Worm (Caenorhabditis elegans) whole organism, mixed stage, embryonic: ENCODE data around the gene plc-4.
A peak's percentile ranks its signal among the peaks of the same experiment; 100 is the strongest.

Source experiments
- M03D4.4 ChIP-seq: sonication (generic microtip); optimal IDR thresholded peaks from 2 replicates; lab custom pipeline; 2017; ENCODE audit warnings: mild to moderate bottlenecking, missing genetic modification characterization, missing compliant biosample characterization
- bed-3 ChIP-seq: fragments of 200-800 bp; sonication (Bioruptor generic); optimal IDR thresholded peaks from 3 replicates; lab custom pipeline; 2018; ENCODE audit warnings: mild to moderate bottlenecking, missing genetic modification characterization, moderate library complexity, missing compliant biosample characterization
- blmp-1 ChIP-seq: fragments of 150-350 bp; optimal IDR thresholded peaks from 2 replicates; lab custom pipeline; 2014; ENCODE audit warnings: missing biosample characterization, missing genetic modification characterization
- ceh-39 ChIP-seq: fragments of 150-350 bp; optimal IDR thresholded peaks from 2 replicates; lab custom pipeline; 2014; ENCODE audit warnings: missing biosample characterization, missing genetic modification characterization
- ceh-43 ChIP-seq: fragments of 200-800 bp; sonication (Bioruptor generic); optimal IDR thresholded peaks from 2 replicates; lab custom pipeline; 2018; ENCODE audit warnings: mild to moderate bottlenecking, missing genetic modification characterization, moderate library complexity, missing compliant biosample characterization
- ceh-83 ChIP-seq: fragments of 200-800 bp; sonication (Bioruptor generic); optimal IDR thresholded peaks from 2 replicates; lab custom pipeline; 2018; ENCODE audit warnings: mild to moderate bottlenecking, missing genetic modification characterization, missing compliant biosample characterization
- ces-1 ChIP-seq: fragments of 150-350 bp; optimal IDR thresholded peaks from 2 replicates; lab custom pipeline; 2014; ENCODE audit warnings: missing biosample characterization, missing genetic modification reagents, missing genetic modification characterization
- cnd-1 ChIP-seq: fragments of 200-800 bp; sonication (Bioruptor generic); optimal IDR thresholded peaks from 2 replicates; lab custom pipeline; 2018; ENCODE audit warnings: mild to moderate bottlenecking, missing genetic modification characterization, missing compliant biosample characterization
- drap-1 ChIP-seq: fragments of 200-800 bp; sonication (Bioruptor generic); optimal IDR thresholded peaks from 3 replicates; lab custom pipeline; 2018; ENCODE audit warnings: mild to moderate bottlenecking, missing genetic modification characterization, missing compliant biosample characterization
- elt-1 ChIP-seq: sonication (generic microtip); optimal IDR thresholded peaks from 2 replicates; lab custom pipeline; 2017; ENCODE audit warnings: missing genetic modification characterization, mild to moderate bottlenecking, missing compliant biosample characterization, antibody characterized with exemption, moderate library complexity, borderline replicate concordance; ENCODE audit not compliant: insufficient read depth
- elt-3 ChIP-seq: fragments of 150-350 bp; optimal IDR thresholded peaks from 2 replicates; lab custom pipeline; 2014; ENCODE audit warnings: missing biosample characterization, missing genetic modification characterization
- flh-1 ChIP-seq: fragments of 200-800 bp; sonication (Bioruptor generic); optimal IDR thresholded peaks from 2 replicates; lab custom pipeline; 2018; ENCODE audit warnings: mild to moderate bottlenecking, missing genetic modification characterization, moderate library complexity, missing compliant biosample characterization
- ham-2 ChIP-seq: fragments of 200-800 bp; sonication (Bioruptor generic); optimal IDR thresholded peaks from 2 replicates; lab custom pipeline; 2018; ENCODE audit warnings: mild to moderate bottlenecking, missing genetic modification characterization, missing compliant biosample characterization
- hlh-1 ChIP-seq: fragments of 150-350 bp; optimal IDR thresholded peaks from 2 replicates; lab custom pipeline; 2014; ENCODE audit warnings: missing biosample characterization, missing genetic modification reagents, missing genetic modification characterization
- lin-13 ChIP-seq: fragments of 150-350 bp; optimal IDR thresholded peaks from 2 replicates; lab custom pipeline; 2014; ENCODE audit warnings: missing biosample characterization, missing genetic modification characterization
- lin-32 ChIP-seq: fragments of 200-800 bp; sonication (Bioruptor generic); optimal IDR thresholded peaks from 2 replicates; lab custom pipeline; 2018; ENCODE audit warnings: mild to moderate bottlenecking, missing genetic modification characterization, missing compliant biosample characterization
- lsy-2 ChIP-seq: fragments of 150-350 bp; optimal IDR thresholded peaks from 2 replicates; lab custom pipeline; 2014; ENCODE audit warnings: missing biosample characterization, missing genetic modification characterization
- mab-5 ChIP-seq: fragments of 150-350 bp; optimal IDR thresholded peaks from 2 replicates; lab custom pipeline; 2014; ENCODE audit warnings: missing biosample characterization, missing genetic modification characterization
- mep-1 ChIP-seq: fragments of 150-350 bp; optimal IDR thresholded peaks from 2 replicates; lab custom pipeline; 2017; ENCODE audit warnings: missing biosample characterization, missing genetic modification reagents, missing genetic modification characterization, inconsistent platforms
- mls-2 ChIP-seq: sonication (generic microtip); optimal IDR thresholded peaks from 2 replicates; lab custom pipeline; 2016; ENCODE audit warnings: mild to moderate bottlenecking, missing genetic modification characterization, moderate library complexity, missing compliant biosample characterization
- nhr-12 ChIP-seq: fragments of 150-350 bp; optimal IDR thresholded peaks from 2 replicates; lab custom pipeline; 2014; ENCODE audit warnings: missing biosample characterization, missing genetic modification characterization
- nhr-2 ChIP-seq: fragments of 150-350 bp; optimal IDR thresholded peaks from 2 replicates; lab custom pipeline; 2014; ENCODE audit warnings: missing biosample characterization, missing genetic modification characterization
- nhr-237 ChIP-seq: fragments of 150-350 bp; optimal IDR thresholded peaks from 2 replicates; lab custom pipeline; 2014; ENCODE audit warnings: missing biosample characterization, missing genetic modification characterization
- nhr-28 ChIP-seq: fragments of 150-350 bp; optimal IDR thresholded peaks from 2 replicates; lab custom pipeline; 2014; ENCODE audit warnings: missing biosample characterization, missing genetic modification characterization
- nhr-76 ChIP-seq: sonication (generic microtip); optimal IDR thresholded peaks from 2 replicates; lab custom pipeline; 2017; ENCODE audit warnings: missing biosample characterization, missing genetic modification characterization
- pha-4 ChIP-seq: fragments of 150-350 bp; optimal IDR thresholded peaks from 2 replicates; lab custom pipeline; 2018; ENCODE audit warnings: missing biosample characterization, missing genetic modification reagents, missing genetic modification characterization
- sem-2 ChIP-seq: fragments of 200-800 bp; sonication (Bioruptor generic); optimal IDR thresholded peaks from 2 replicates; lab custom pipeline; 2018; ENCODE audit warnings: mild to moderate bottlenecking, missing genetic modification characterization, missing compliant biosample characterization
- snpc-4 ChIP-seq: fragments of 150-350 bp; optimal IDR thresholded peaks from 2 replicates; lab custom pipeline; 2014; ENCODE audit warnings: missing biosample characterization, missing genetic modification characterization
- sptf-1 ChIP-seq: sonication (generic microtip); optimal IDR thresholded peaks from 2 replicates; lab custom pipeline; 2017; ENCODE audit warnings: mild to moderate bottlenecking, missing genetic modification characterization, moderate library complexity, missing compliant biosample characterization
- tbx-8 ChIP-seq: fragments of 200-800 bp; sonication (Bioruptor generic); optimal IDR thresholded peaks from 2 replicates; lab custom pipeline; 2018; ENCODE audit warnings: mild to moderate bottlenecking, missing genetic modification characterization, moderate library complexity, missing compliant biosample characterization
- unc-120 ChIP-seq: sonication (generic microtip); optimal IDR thresholded peaks from 2 replicates; lab custom pipeline; 2017; ENCODE audit warnings: missing genetic modification characterization, missing compliant biosample characterization; ENCODE audit not compliant: poor library complexity, severe bottlenecking
- unc-39 ChIP-seq: fragments of 150-350 bp; optimal IDR thresholded peaks from 2 replicates; lab custom pipeline; 2014; ENCODE audit warnings: missing biosample characterization, missing genetic modification characterization
- unc-62 ChIP-seq: fragments of 150-350 bp; optimal IDR thresholded peaks from 2 replicates; lab custom pipeline; 2014; ENCODE audit warnings: missing biosample characterization, missing genetic modification reagents, missing genetic modification characterization
- zip-8 ChIP-seq: fragments of 150-350 bp; optimal IDR thresholded peaks from 2 replicates; lab custom pipeline; 2014; ENCODE audit warnings: missing biosample characterization, missing genetic modification characterization
- ztf-11 ChIP-seq: fragments of 150-350 bp; optimal IDR thresholded peaks from 2 replicates; lab custom pipeline; 2014; ENCODE audit warnings: missing biosample characterization, missing genetic modification characterization

Gene plc-4

ce11 chrIV:7497205-7497604 is 15.3 kb downstream of the plc-4 start:
- TF ChIP-seq M03D4.4 (tag; lab: Kevin White, UChicago), result no peak
- TF ChIP-seq mab-5 (tag; lab: Kevin White, UChicago), result no peak
- TF ChIP-seq lin-32 (GFP tag; lab: Kevin White, UChicago), result no peak
- no peak for TF ChIP-seq drap-1 (GFP tag; lab: Kevin White, UChicago)
- no peak for TF ChIP-seq ceh-43 (GFP tag; lab: Kevin White, UChicago)
- TF ChIP-seq tbx-8 (GFP tag; lab: Kevin White, UChicago), result no peak
- TF ChIP-seq sem-2 (GFP tag; lab: Kevin White, UChicago), result no peak
- TF ChIP-seq ham-2 (GFP tag; lab: Kevin White, UChicago), result no peak
- no peak for TF ChIP-seq hlh-1 (tag; lab: Kevin White, UChicago)
- no peak for TF ChIP-seq unc-120
- no peak for TF ChIP-seq unc-39
- TF ChIP-seq lsy-2 (tag; lab: Kevin White, UChicago), result no peak
- no peak for TF ChIP-seq ces-1 (GFP tag; lab: Kevin White, UChicago)
- no peak for TF ChIP-seq nhr-2 (tag; lab: Kevin White, UChicago)
- TF ChIP-seq bed-3 (GFP tag; lab: Kevin White, UChicago), result no peak
- TF ChIP-seq blmp-1 (tag; lab: Kevin White, UChicago), result no peak
- no peak for TF ChIP-seq pha-4 (tag; lab: Kevin White, UChicago)
- no peak for TF ChIP-seq flh-1

- TF ChIP-seq mep-1 (no peak), M03D4.4 (tag; lab: Kevin White, UChicago) (no peak), flh-1 (no peak), ceh-83 (no peak), nhr-12 (no peak), sem-2 (GFP tag; lab: Kevin White, UChicago) (no peak), mab-5 (tag; lab: Kevin White, UChicago) (no peak)
These were observed 21.0 kb downstream of the plc-4 start, which contains the start of gene F55G1.1 for ce11 chrIV:7491464-7491863. Gene F55G1.1, plus strand, starts transcription at chrIV:7491764.

- TF ChIP-seq ham-2 (GFP tag; lab: Kevin White, UChicago) (no peak), ceh-39 (tag; lab: Kevin White, UChicago) (no peak), unc-62 (GFP tag; lab: Kevin White, UChicago) (no peak), nhr-237 (tag; lab: Kevin White, UChicago) (no peak), nhr-2 (tag; lab: Kevin White, UChicago) (no peak), snpc-4 (tag; lab: Kevin White, UChicago) (no peak), sem-2 (GFP tag; lab: Kevin White, UChicago) (no peak), ztf-11 (no peak), flh-1 (no peak)
These were observed 24.0 kb downstream of the plc-4 start for ce11 chrIV:7488457-7488783.

- TF ChIP-seq unc-120 (no peak), nhr-12 (peak; percentile 53), lsy-2 (tag; lab: Kevin White, UChicago) (peak; percentile 24), pha-4 (tag; lab: Kevin White, UChicago) (peak; percentile 88), drap-1 (GFP tag; lab: Kevin White, UChicago) (peak; percentile 63), snpc-4 (tag; lab: Kevin White, UChicago) (no peak), blmp-1 (tag; lab: Kevin White, UChicago) (no peak), tbx-8 (GFP tag; lab: Kevin White, UChicago) (peak; percentile 26), nhr-2 (tag; lab: Kevin White, UChicago) (peak; percentile 51), ceh-43 (GFP tag; lab: Kevin White, UChicago) (peak; percentile 48), ham-2 (GFP tag; lab: Kevin White, UChicago) (no peak), mab-5 (tag; lab: Kevin White, UChicago) (no peak), nhr-76 (tag; lab: Kevin White, UChicago) (no peak), ztf-11 (peak; percentile 93), elt-3 (tag; lab: Kevin White, UChicago) (no peak), nhr-28 (no peak), mls-2 (tag; lab: Kevin White, UChicago) (peak; percentile 52), nhr-237 (tag; lab: Kevin White, UChicago) (no peak), sptf-1 (tag; lab: Kevin White, UChicago) (peak; percentile 44), zip-8 (tag; lab: Kevin White, UChicago) (no peak), M03D4.4 (tag; lab: Kevin White, UChicago) (peak; percentile 77), ces-1 (GFP tag; lab: Kevin White, UChicago) (peak; percentile 6), ceh-83 (peak; percentile 83), lin-13 (tag; lab: Kevin White, UChicago) (peak; percentile 97), hlh-1 (tag; lab: Kevin White, UChicago) (no peak), unc-62 (GFP tag; lab: Kevin White, UChicago) (peak; percentile 25), lin-32 (GFP tag; lab: Kevin White, UChicago) (peak; percentile 84), mep-1 (peak; percentile 70), cnd-1 (peak; percentile 92), sem-2 (GFP tag; lab: Kevin White, UChicago) (peak; percentile 63), flh-1 (no peak), elt-1 (tag; lab: Kevin White, UChicago) (no peak), bed-3 (GFP tag; lab: Kevin White, UChicago) (no peak), ceh-39 (tag; lab: Kevin White, UChicago) (peak; percentile 80), unc-39 (peak; percentile 24)
These were observed 24.7 kb downstream of the plc-4 start, which contains the start of the genes his-60 and his-59 for ce11 chrIV:7487554-7488456. Gene his-60, minus strand, starts transcription at chrIV:7487992. Gene his-59, plus strand, starts transcription at chrIV:7488249.
